Fruit fly (Drosophila melanogaster) whole organism, embryonic: ENCODE measurements around the gene Gycbeta100B.

Experiments
- Bdp1 ChIP-seq: fragments of 200-800 bp; sonication (Bioruptor generic); optimal IDR thresholded peaks from 3 replicates; lab custom pipeline; 2016; ENCODE audit warnings: missing biosample characterization, missing genetic modification characterization
- CG10366 ChIP-seq: fragments of 200-800 bp; sonication (Bioruptor generic); IDR thresholded peaks from 2 replicates; pipeline ENCODE4 v1.3.6; 2022; ENCODE audit warnings: missing biosample characterization, missing genetic modification characterization
- CG10462 ChIP-seq: fragments of 200-800 bp; sonication (Bioruptor generic); optimal IDR thresholded peaks from 2 replicates; lab custom pipeline; 2016; ENCODE audit warnings: missing biosample characterization, missing genetic modification characterization
- CG11085 ChIP-seq: fragments of 200-800 bp; sonication (Bioruptor generic); IDR thresholded peaks from 2 replicates; pipeline ENCODE4 v1.3.6; 2022; ENCODE audit warnings: missing biosample characterization, missing genetic modification characterization
- CG14667 ChIP-seq: fragments of 200-800 bp; sonication (Bioruptor generic); IDR thresholded peaks from 2 replicates; pipeline ENCODE4 v1.3.6; 2022; ENCODE audit warnings: missing biosample characterization, missing genetic modification characterization
- CG14860 ChIP-seq: fragments of 200-800 bp; sonication (Bioruptor generic); IDR thresholded peaks from 3 replicates; pipeline ENCODE4 v1.3.6; 2022; ENCODE audit warnings: missing biosample characterization, missing genetic modification characterization; ENCODE audit not compliant: partially characterized antibody
- CG15073 ChIP-seq: fragments of 200-800 bp; sonication (Bioruptor generic); optimal IDR thresholded peaks from 2 replicates; lab custom pipeline; 2016; ENCODE audit warnings: missing biosample characterization, missing genetic modification characterization
- CG1832 ChIP-seq: fragments of 200-800 bp; sonication (Bioruptor generic); optimal IDR thresholded peaks from 2 replicates; lab custom pipeline; 2017; ENCODE audit warnings: missing biosample characterization, mild to moderate bottlenecking, missing genetic modification characterization, inconsistent platforms
- CG4820 ChIP-seq: fragments of 200-800 bp; sonication (Bioruptor generic); optimal IDR thresholded peaks from 3 replicates; lab custom pipeline; 2016; ENCODE audit warnings: missing biosample characterization, missing genetic modification characterization
- CG6272 ChIP-seq: fragments of 200-800 bp; sonication (Bioruptor generic); IDR thresholded peaks from 2 replicates; pipeline ENCODE4 v1.3.6; 2022; ENCODE audit warnings: missing biosample characterization, missing genetic modification characterization
- CG7271 ChIP-seq: fragments of 200-800 bp; sonication (Bioruptor generic); optimal IDR thresholded peaks from 2 replicates; lab custom pipeline; 2018; ENCODE audit warnings: missing biosample characterization, mild to moderate bottlenecking, missing genetic modification characterization, moderate library complexity
- CG7372 ChIP-seq: fragments of 200-800 bp; sonication (Bioruptor generic); IDR thresholded peaks from 2 replicates; pipeline ENCODE4 v1.3.6; 2022; ENCODE audit warnings: missing biosample characterization, missing genetic modification characterization
- CG7745 ChIP-seq: fragments of 200-800 bp; sonication (Bioruptor generic); optimal IDR thresholded peaks from 2 replicates; lab custom pipeline; 2018; ENCODE audit warnings: missing biosample characterization, mild to moderate bottlenecking, missing genetic modification characterization, moderate library complexity
- CG7963 ChIP-seq: fragments of 200-800 bp; sonication (Bioruptor generic); IDR thresholded peaks from 3 replicates; pipeline ENCODE4 v1.3.6; 2022; ENCODE audit warnings: missing biosample characterization, missing genetic modification characterization; ENCODE audit not compliant: partially characterized antibody
- CG8359 ChIP-seq: fragments of 200-800 bp; sonication (Bioruptor generic); optimal IDR thresholded peaks from 2 replicates; lab custom pipeline; 2017; ENCODE audit warnings: missing biosample characterization, mild to moderate bottlenecking, missing genetic modification characterization, borderline replicate concordance
- CG8388 ChIP-seq: fragments of 200-800 bp; sonication (Bioruptor generic); optimal IDR thresholded peaks from 2 replicates; lab custom pipeline; 2019; ENCODE audit warnings: missing biosample characterization, mild to moderate bottlenecking, missing genetic modification characterization, moderate library complexity
- CG8765 ChIP-seq: fragments of 200-800 bp; sonication (Bioruptor generic); IDR thresholded peaks from 2 replicates; pipeline ENCODE4 v1.3.6; 2022; ENCODE audit warnings: missing biosample characterization, missing genetic modification characterization
- CHES-1-like ChIP-seq: fragments of 200-800 bp; sonication (Bioruptor generic); optimal IDR thresholded peaks from 2 replicates; lab custom pipeline; 2016; ENCODE audit warnings: missing biosample characterization, missing genetic modification characterization
- Dbx ChIP-seq: fragments of 200-800 bp; sonication (Bioruptor generic); IDR thresholded peaks from 3 replicates; pipeline ENCODE4 v1.3.6; 2022; ENCODE audit warnings: missing biosample characterization, missing genetic modification characterization
- Deaf1 ChIP-seq: fragments of 200-800 bp; optimal IDR thresholded peaks from 3 replicates; lab custom pipeline; 2019; ENCODE audit warnings: missing biosample characterization, mild to moderate bottlenecking, missing genetic modification characterization, moderate library complexity
- GATAe ChIP-seq: fragments of 200-800 bp; sonication (Bioruptor generic); conservative IDR thresholded peaks from 2 replicates; pipeline ENCODE4 v1.3.6; 2022; ENCODE audit warnings: missing biosample characterization, missing genetic modification characterization
- Kr ChIP-seq: fragments of 200-800 bp; sonication (Bioruptor generic); optimal IDR thresholded peaks from 2 replicates; lab custom pipeline; 2017; ENCODE audit warnings: missing biosample characterization, mild to moderate bottlenecking, missing genetic modification characterization
- Lhr ChIP-seq: fragments of 200-800 bp; sonication (Bioruptor generic); optimal IDR thresholded peaks from 3 replicates; lab custom pipeline; 2017; ENCODE audit warnings: mild to moderate bottlenecking, missing biosample characterization, missing genetic modification reagents, missing genetic modification characterization
- MESR4 ChIP-seq: fragments of 200-800 bp; sonication (Bioruptor generic); optimal IDR thresholded peaks from 2 replicates; lab custom pipeline; 2018; ENCODE audit warnings: missing biosample characterization, mild to moderate bottlenecking, missing genetic modification characterization, moderate library complexity
- Nf-YA ChIP-seq: fragments of 200-800 bp; sonication (Bioruptor generic); IDR thresholded peaks from 2 replicates; pipeline ENCODE4 v1.3.6; 2022; ENCODE audit warnings: missing biosample characterization, missing genetic modification characterization
- Nf-YB ChIP-seq: fragments of 200-800 bp; sonication (Bioruptor generic); optimal IDR thresholded peaks from 3 replicates; lab custom pipeline; 2019; ENCODE audit warnings: missing biosample characterization, mild to moderate bottlenecking, missing genetic modification characterization, moderate library complexity
- Optix ChIP-seq: fragments of 200-800 bp; sonication (Bioruptor generic); IDR thresholded peaks from 3 replicates; pipeline ENCODE4 v1.3.6; 2022; ENCODE audit warnings: missing biosample characterization, missing genetic modification characterization
- Ptx1 ChIP-seq: fragments of 200-800 bp; sonication (Bioruptor generic); IDR thresholded peaks from 2 replicates; pipeline ENCODE4 v1.3.6; 2022; ENCODE audit warnings: missing biosample characterization, missing genetic modification characterization
- Sox102F ChIP-seq: fragments of 200-800 bp; sonication (Bioruptor generic); optimal IDR thresholded peaks from 2 replicates; lab custom pipeline; 2018; ENCODE audit warnings: missing biosample characterization, mild to moderate bottlenecking, missing genetic modification characterization, moderate library complexity
- Taf1 ChIP-seq: fragments of 200-800 bp; sonication (Bioruptor generic); IDR thresholded peaks from 2 replicates; pipeline ENCODE4 v1.3.6; 2022; ENCODE audit warnings: missing biosample characterization, missing genetic modification characterization
- Tbp ChIP-seq: fragments of >200 bp; optimal IDR thresholded peaks from 2 replicates; lab custom pipeline; 2018; ENCODE audit warnings: missing biosample characterization, missing genetic modification characterization
- ash1 ChIP-seq: fragments of 200-800 bp; sonication (Bioruptor generic); optimal IDR thresholded peaks from 2 replicates; lab custom pipeline; 2018; ENCODE audit warnings: missing biosample characterization, mild to moderate bottlenecking, missing genetic modification characterization
- bowl ChIP-seq: fragments of 200-800 bp; sonication (Bioruptor generic); IDR thresholded peaks from 2 replicates; pipeline ENCODE4 v1.3.6; 2022; ENCODE audit warnings: missing biosample characterization, missing genetic modification characterization
- cad ChIP-seq: fragments of >200 bp; optimal IDR thresholded peaks from 2 replicates; lab custom pipeline; 2017; ENCODE audit warnings: missing biosample characterization, missing genetic modification characterization
- crc ChIP-seq: fragments of 200-800 bp; sonication (Bioruptor generic); optimal IDR thresholded peaks from 2 replicates; lab custom pipeline; 2016; ENCODE audit warnings: missing biosample characterization, missing genetic modification characterization
- gcm ChIP-seq: fragments of 200-800 bp; sonication (Bioruptor generic); optimal IDR thresholded peaks from 2 replicates; lab custom pipeline; 2019; ENCODE audit warnings: missing biosample characterization, mild to moderate bottlenecking, missing genetic modification characterization, moderate library complexity
- gem ChIP-seq: fragments of 200-800 bp; sonication (Bioruptor generic); optimal IDR thresholded peaks from 2 replicates; lab custom pipeline; 2019; ENCODE audit warnings: missing biosample characterization, mild to moderate bottlenecking, missing genetic modification characterization, moderate library complexity
- grau ChIP-seq: fragments of 200-800 bp; optimal IDR thresholded peaks from 3 replicates; lab custom pipeline; 2019; ENCODE audit warnings: missing biosample characterization, mild to moderate bottlenecking, missing genetic modification characterization, moderate library complexity
- ham ChIP-seq: fragments of 200-800 bp; sonication (Bioruptor generic); IDR thresholded peaks from 2 replicates; pipeline ENCODE4 v1.3.6; 2022; ENCODE audit warnings: missing biosample characterization, missing genetic modification characterization
- her ChIP-seq: fragments of 200-800 bp; sonication (Bioruptor generic); optimal IDR thresholded peaks from 2 replicates; lab custom pipeline; 2016; ENCODE audit warnings: missing biosample characterization, missing genetic modification characterization
- lola ChIP-seq, 3 experiments: fragments of >200 bp in 2 of 3; fragments of 200-800 bp in 1 of 3; sonication (Bioruptor generic) in 1 of 3; optimal IDR thresholded peaks; 2 replicates each; lab custom pipeline; 2017 to 2019; ENCODE audit warnings: missing biosample characterization in 3 of 3, missing genetic modification characterization in 3 of 3, mild to moderate bottlenecking in 1 of 3, moderate library complexity in 1 of 3
- mam ChIP-seq: fragments of 200-800 bp; sonication (Bioruptor generic); optimal IDR thresholded peaks from 3 replicates; lab custom pipeline; 2016; ENCODE audit warnings: missing biosample characterization, missing genetic modification characterization
- nerfin-1 ChIP-seq: fragments of 200-800 bp; sonication (Bioruptor generic); optimal IDR thresholded peaks from 3 replicates; lab custom pipeline; 2019; ENCODE audit warnings: missing biosample characterization, mild to moderate bottlenecking, missing genetic modification characterization, moderate library complexity
- nmo ChIP-seq: fragments of 200-800 bp; sonication (Bioruptor generic); optimal IDR thresholded peaks from 2 replicates; lab custom pipeline; 2018; ENCODE audit warnings: missing biosample characterization, mild to moderate bottlenecking, missing genetic modification characterization, moderate library complexity
- org-1 ChIP-seq: fragments of 200-800 bp; sonication (Bioruptor generic); optimal IDR thresholded peaks from 2 replicates; lab custom pipeline; 2017; ENCODE audit warnings: missing biosample characterization, missing genetic modification characterization
- pnt ChIP-seq: fragments of 200-800 bp; sonication (Bioruptor generic); optimal IDR thresholded peaks from 3 replicates; lab custom pipeline; 2016; ENCODE audit warnings: missing biosample characterization, missing genetic modification characterization
- pros ChIP-seq: fragments of 200-800 bp; sonication (Bioruptor generic); optimal IDR thresholded peaks from 3 replicates; lab custom pipeline; 2019; ENCODE audit warnings: missing biosample characterization, mild to moderate bottlenecking, missing genetic modification characterization, moderate library complexity
- rib ChIP-seq: fragments of 200-800 bp; sonication (Bioruptor generic); IDR thresholded peaks from 2 replicates; pipeline ENCODE4 v1.3.6; 2022; ENCODE audit warnings: missing biosample characterization, missing genetic modification characterization
- tin ChIP-seq: fragments of 200-800 bp; sonication (Bioruptor generic); optimal IDR thresholded peaks from 3 replicates; lab custom pipeline; 2016; ENCODE audit warnings: missing biosample characterization, missing genetic modification characterization
- trh ChIP-seq: fragments of 200-800 bp; sonication (Bioruptor generic); optimal IDR thresholded peaks from 2 replicates; lab custom pipeline; 2016; ENCODE audit warnings: missing biosample characterization, missing genetic modification characterization
- tup ChIP-seq: fragments of 200-800 bp; sonication (Bioruptor generic); optimal IDR thresholded peaks from 2 replicates; lab custom pipeline; 2016; ENCODE audit warnings: missing biosample characterization, mild to moderate bottlenecking, missing genetic modification characterization, moderate library complexity
- z ChIP-seq: fragments of 200-800 bp; sonication (Bioruptor generic); IDR thresholded peaks from 3 replicates; pipeline ENCODE4 v1.3.6; 2022; ENCODE audit warnings: missing biosample characterization, missing genetic modification characterization

Gene Gycbeta100B

DNA sequence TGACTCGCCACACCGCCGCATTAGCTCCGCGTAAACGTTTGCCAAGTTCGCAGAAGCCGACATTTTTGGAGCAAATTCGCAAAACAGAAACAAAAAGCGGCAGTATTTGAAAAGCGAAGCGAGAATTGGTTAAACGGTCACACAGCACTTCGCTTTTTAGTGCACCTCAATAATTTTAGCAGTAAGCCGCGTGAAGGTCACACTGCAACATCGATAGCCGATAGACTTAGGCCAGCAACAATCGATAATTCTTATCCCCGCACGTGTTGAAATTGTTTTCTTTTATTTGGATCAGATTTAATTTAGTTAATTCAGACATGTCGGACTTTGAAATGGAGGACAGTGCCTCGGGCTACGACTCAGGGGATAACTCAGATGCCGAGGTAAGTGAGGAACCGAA is 79.0 kb downstream of the Gycbeta100B start, which contains the start of the genes Zwilch and CG1542 (continued):
- no peak for TF ChIP-seq CG7745
- no peak for TF ChIP-seq pnt
- no peak for TF ChIP-seq CG15073 (GFP tag; lab: Kevin White, UChicago)
- TF ChIP-seq CHES-1-like (GFP tag; lab: Kevin White, UChicago), result peak; percentile 9
- peak; percentile 12 for TF ChIP-seq cad (GFP tag; lab: Kevin White, UChicago)
- TF ChIP-seq org-1 (GFP tag; lab: Kevin White, UChicago), result no peak
- TF ChIP-seq CG4820 (GFP tag; lab: Kevin White, UChicago), result no peak
- TF ChIP-seq CG7271, result no peak
- TF ChIP-seq ham (GFP tag; lab: Robert Waterston, UW), result no peak
- no peak for TF ChIP-seq Ptx1 (GFP tag; lab: Robert Waterston, UW)
- no peak for TF ChIP-seq grau (tag; lab: Kevin White, UChicago)
- TF ChIP-seq trh (GFP tag; lab: Kevin White, UChicago), result no peak
- no peak for TF ChIP-seq nmo
- TF ChIP-seq nerfin-1 (tag; lab: Kevin White, UChicago), result no peak
- no peak for TF ChIP-seq bowl
- TF ChIP-seq pros (GFP tag; lab: Kevin White, UChicago), result no peak
- TF ChIP-seq crc, result no peak
- no peak for TF ChIP-seq gcm (GFP tag; lab: Kevin White, UChicago)
- TF ChIP-seq GATAe (GFP tag; lab: Robert Waterston, UW), result no peak
- no peak for TF ChIP-seq tup (GFP tag; lab: Kevin White, UChicago)
- no peak for TF ChIP-seq lola (GFP tag; optimal IDR thresholded peaks at IDR 0.05; lab: Kevin White, UChicago)
- TF ChIP-seq tin (GFP tag; lab: Kevin White, UChicago), result no peak
- peak; percentile 66 for TF ChIP-seq MESR4 (GFP tag; lab: Kevin White, UChicago)
- no peak for TF ChIP-seq CG8359 (GFP tag; lab: Kevin White, UChicago)
- TF ChIP-seq CG6272 (GFP tag; lab: Robert Waterston, UW), result no peak
- no peak for TF ChIP-seq z (GFP tag; lab: Robert Waterston, UW)
- TF ChIP-seq CG1832 (GFP tag; lab: Kevin White, UChicago), result no peak
- TF ChIP-seq rib, result no peak
- no peak for TF ChIP-seq ash1
- no peak for TF ChIP-seq CG10462
- no peak for TF ChIP-seq gem (tag; lab: Kevin White, UChicago)
- TF ChIP-seq CG8388 (GFP tag; lab: Kevin White, UChicago), result no peak
- no peak for TF ChIP-seq Nf-YB (GFP tag; lab: Kevin White, UChicago)
- no peak for TF ChIP-seq CG14667 (GFP tag; lab: Robert Waterston, UW)
- no peak for TF ChIP-seq Lhr (GFP tag; lab: Kevin White, UChicago)
- no peak for TF ChIP-seq Optix (GFP tag; lab: Robert Waterston, UW)
- no peak for TF ChIP-seq Bdp1
- TF ChIP-seq Kr (GFP tag; lab: Kevin White, UChicago), result no peak
- TF ChIP-seq Taf1, result no peak
- TF ChIP-seq Tbp (GFP tag; lab: Kevin White, UChicago), result no peak
- no peak for TF ChIP-seq CG11085
- peak; percentile 66 for TF ChIP-seq CG14860 (GFP tag; lab: Robert Waterston, UW)
- TF ChIP-seq CG8765 (GFP tag; lab: Robert Waterston, UW), result no peak
- TF ChIP-seq her (GFP tag; lab: Kevin White, UChicago), result no peak
- TF ChIP-seq CG10366, result no peak
- TF ChIP-seq CG7963, result peak; percentile 74
- TF ChIP-seq Sox102F (GFP tag; lab: Kevin White, UChicago), result no peak
- TF ChIP-seq mam (GFP tag; lab: Kevin White, UChicago), result no peak
- TF ChIP-seq CG7372 (GFP tag; lab: Robert Waterston, UW), result no peak
- TF ChIP-seq Nf-YA (GFP tag; lab: Robert Waterston, UW), result no peak
- no peak for TF ChIP-seq Deaf1 (tag; lab: Kevin White, UChicago)
- no peak for TF ChIP-seq Dbx (GFP tag; lab: Robert Waterston, UW)
